Fruit fly (Drosophila melanogaster) whole organism, embryonic: ENCODE measurements around the gene CG13081.

Experiments used
- CG4404 ChIP-seq: fragments of 200-800 bp; sonication (Bioruptor generic); IDR thresholded peaks from 2 replicates; pipeline ENCODE4 v1.3.6; 2022; ENCODE audit warnings: missing biosample characterization, missing genetic modification characterization
- CG6689 ChIP-seq: fragments of 200-800 bp; sonication (Bioruptor generic); IDR thresholded peaks from 2 replicates; pipeline ENCODE4 v1.3.6; 2022; ENCODE audit warnings: missing biosample characterization, missing genetic modification characterization
- CG7357 ChIP-seq: fragments of 200-800 bp; sonication (Bioruptor generic); IDR thresholded peaks from 3 replicates; pipeline ENCODE4 v1.3.6; 2022; ENCODE audit warnings: missing biosample characterization, missing genetic modification characterization
- CG8089 ChIP-seq: fragments of 200-800 bp; sonication (Bioruptor generic); optimal IDR thresholded peaks from 3 replicates; lab custom pipeline; 2016; ENCODE audit warnings: missing biosample characterization, missing genetic modification characterization
- CG8478 ChIP-seq: fragments of >200 bp; optimal IDR thresholded peaks from 2 replicates; lab custom pipeline; 2018
- Dfd ChIP-seq, 2 experiments: fragments of >200 bp; optimal IDR thresholded peaks; 2 replicates each; lab custom pipeline; 2017; ENCODE audit warnings: missing biosample characterization in 2 of 2, missing genetic modification characterization in 2 of 2
- Doc3 ChIP-seq: fragments of 200-800 bp; sonication (Bioruptor generic); IDR thresholded peaks from 3 replicates; pipeline ENCODE4 v1.3.6; 2022; ENCODE audit warnings: missing biosample characterization, missing genetic modification characterization; ENCODE audit not compliant: partially characterized antibody
- Taf1 ChIP-seq: fragments of 200-800 bp; sonication (Bioruptor generic); IDR thresholded peaks from 2 replicates; pipeline ENCODE4 v1.3.6; 2022; ENCODE audit warnings: missing biosample characterization, missing genetic modification characterization
- abd-A ChIP-seq: fragments of 200-800 bp; sonication (Bioruptor generic); optimal IDR thresholded peaks from 3 replicates; lab custom pipeline; 2019; ENCODE audit warnings: missing biosample characterization, mild to moderate bottlenecking, missing genetic modification characterization, moderate library complexity
- dati ChIP-seq: fragments of 200-800 bp; sonication (Bioruptor generic); IDR thresholded peaks from 2 replicates; pipeline ENCODE4 v1.3.6; 2022; ENCODE audit warnings: missing biosample characterization, missing genetic modification characterization
- h ChIP-seq: fragments of >200 bp; optimal IDR thresholded peaks from 2 replicates; lab custom pipeline; 2017
- unpg ChIP-seq: fragments of 200-800 bp; sonication (Bioruptor generic); optimal IDR thresholded peaks from 3 replicates; lab custom pipeline; 2018; ENCODE audit warnings: missing biosample characterization, mild to moderate bottlenecking, missing genetic modification characterization, moderate library complexity

dm6 chr2L:19512184-19512583 lies 28.2 kb upstream of the CG13081 start:
- TF ChIP-seq Doc3 = no peak
- no peak for TF ChIP-seq CG8089 (GFP tag; lab: Kevin White, UChicago)
- no peak for TF ChIP-seq abd-A (tag; lab: Kevin White, UChicago)
- TF ChIP-seq h (lab: Kevin White, UChicago) = no peak
- TF ChIP-seq CG4404 (GFP tag; lab: Robert Waterston, UW) = no peak
- no peak for TF ChIP-seq unpg (GFP tag; lab: Kevin White, UChicago)
- no peak for TF ChIP-seq Taf1 (GFP tag; lab: Robert Waterston, UW)
- TF ChIP-seq dati (GFP tag; lab: Robert Waterston, UW) = no peak
- no peak for TF ChIP-seq CG6689
- no peak for TF ChIP-seq CG8478 (lab: Kevin White, UChicago)
- TF ChIP-seq Dfd (GFP tag; optimal IDR thresholded peaks at IDR 0.05; lab: Kevin White, UChicago) = no peak
- no peak for TF ChIP-seq CG7357
